Worm (Caenorhabditis elegans) whole organism, early embryonic: ENCODE measurements around the gene Y105C5A.1.

Experiments used
- ama-1 ChIP-seq: fragments of 150-350 bp; optimal IDR thresholded peaks from 2 replicates; lab custom pipeline; 2014
- ets-7 ChIP-seq: sonication (generic microtip); optimal IDR thresholded peaks from 2 replicates; lab custom pipeline; 2016; ENCODE audit warnings: missing genotype, missing genetic modification characterization, missing compliant biosample characterization
- hnd-1 ChIP-seq: sonication (generic microtip); optimal IDR thresholded peaks from 2 replicates; lab custom pipeline; 2016; ENCODE audit warnings: missing genetic modification characterization, missing compliant biosample characterization
- tbx-37 ChIP-seq: fragments of 200-800 bp; sonication (Bioruptor generic); conservative IDR thresholded peaks from 2 replicates; pipeline ENCODE4 v1.3.6; 2022; ENCODE audit warnings: missing genetic modification reagents, missing genetic modification characterization, missing compliant biosample characterization

DNA sequence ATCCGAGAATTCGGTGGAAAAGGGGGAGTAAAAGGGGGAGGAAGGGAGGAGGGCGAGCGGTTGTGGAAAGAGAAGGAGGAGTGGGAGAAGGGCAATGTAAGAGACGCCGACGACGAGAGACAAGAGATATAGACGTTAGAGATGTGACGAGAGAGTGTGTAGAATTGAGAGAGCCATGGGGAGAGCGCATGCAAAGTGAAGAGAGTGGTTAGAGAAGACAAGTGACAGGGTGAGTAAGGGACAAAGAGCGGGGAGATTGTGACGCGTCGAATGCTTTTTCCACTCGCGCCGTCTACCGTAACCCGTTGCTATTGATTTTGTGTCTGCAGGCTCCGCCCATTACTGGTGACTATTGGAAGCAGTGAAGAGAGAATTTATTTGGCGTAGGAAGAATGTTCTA is 6.5 kb upstream of the Y105C5A.1 start:
- TF ChIP-seq tbx-37 (GFP tag; lab: Robert Waterston, UW) (no peak), ama-1 (lab: Kevin White, UChicago) (no peak), hnd-1 (no peak), ets-7 (tag; lab: Kevin White, UChicago) (no peak)
